Fruit fly (Drosophila melanogaster) whole organism, pupa: ENCODE measurements around the gene Rcd7.

Experiments
- CG10348 ChIP-seq: fragments of 200-800 bp; sonication (Bioruptor generic); IDR thresholded peaks from 2 replicates; pipeline ENCODE4 v1.3.6; 2022; ENCODE audit warnings: missing biosample characterization, missing genetic modification characterization
- CG12605 ChIP-seq: fragments of 200-800 bp; sonication (Bioruptor generic); IDR thresholded peaks from 2 replicates; pipeline ENCODE4 v1.3.6; 2022; ENCODE audit warnings: missing biosample characterization, missing genetic modification characterization
- CG14655 ChIP-seq: fragments of 200-800 bp; sonication (Bioruptor generic); optimal IDR thresholded peaks from 3 replicates; lab custom pipeline; 2017; ENCODE audit warnings: mild to moderate bottlenecking, missing biosample characterization, missing genetic modification reagents, missing genetic modification characterization
- CG17806 ChIP-seq: fragments of 200-800 bp; sonication (Bioruptor generic); optimal IDR thresholded peaks from 2 replicates; lab custom pipeline; 2018; ENCODE audit warnings: missing biosample characterization, mild to moderate bottlenecking, missing genetic modification characterization, moderate library complexity
- CG8159 ChIP-seq: fragments of 200-800 bp; sonication (Bioruptor generic); optimal IDR thresholded peaks from 3 replicates; lab custom pipeline; 2018; ENCODE audit warnings: missing biosample characterization, mild to moderate bottlenecking, missing genetic modification characterization, moderate library complexity
- EcR ChIP-seq: fragments of 200-800 bp; sonication (Bioruptor generic); optimal IDR thresholded peaks from 3 replicates; lab custom pipeline; 2019; ENCODE audit warnings: missing biosample characterization, missing genetic modification characterization, mild to moderate bottlenecking, moderate library complexity, missing genetic modification reagents
- Ets98B ChIP-seq: fragments of 200-800 bp; sonication (Bioruptor generic); IDR thresholded peaks from 2 replicates; pipeline ENCODE4 v1.3.6; 2022; ENCODE audit warnings: missing biosample characterization, missing genetic modification characterization
- Pif1A ChIP-seq: fragments of 200-800 bp; sonication (Bioruptor generic); optimal IDR thresholded peaks from 3 replicates; lab custom pipeline; 2016; ENCODE audit warnings: missing biosample characterization, missing genetic modification characterization
- Pif1B ChIP-seq: fragments of 200-800 bp; sonication (Bioruptor generic); optimal IDR thresholded peaks from 3 replicates; lab custom pipeline; 2016; ENCODE audit warnings: missing biosample characterization, missing genetic modification characterization
- fd96Ca ChIP-seq: fragments of 200-800 bp; sonication (Bioruptor generic); IDR thresholded peaks from 3 replicates; pipeline ENCODE4 v1.3.6; 2022; ENCODE audit warnings: missing biosample characterization, missing genetic modification characterization

DNA sequence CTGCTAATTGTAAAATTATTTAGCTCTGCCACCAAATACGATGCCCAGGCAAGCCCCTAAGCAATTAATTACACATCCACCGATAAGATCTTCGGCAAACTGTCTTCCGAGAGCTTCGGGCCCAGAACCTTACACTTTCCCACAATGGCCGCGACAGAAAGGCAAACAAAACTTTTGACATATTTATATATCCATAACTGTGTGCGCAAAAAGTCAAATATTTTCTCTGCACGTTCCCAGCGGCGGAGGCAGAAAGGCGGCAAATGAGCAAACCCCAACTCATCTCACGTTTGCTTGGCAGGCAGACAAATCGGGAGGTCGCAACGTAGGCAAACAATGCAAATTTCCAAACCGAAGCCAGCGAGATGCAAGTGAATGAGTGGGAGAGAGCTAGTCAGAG lies 14.3 kb downstream of the Rcd7 start:
- TF ChIP-seq EcR: no peak
- TF ChIP-seq CG17806 (tag; lab: Kevin White, UChicago): no peak
- TF ChIP-seq Pif1A (GFP tag; lab: Kevin White, UChicago): no peak
- no peak for TF ChIP-seq CG14655 (GFP tag; lab: Kevin White, UChicago)
- no peak for TF ChIP-seq Pif1B (GFP tag; lab: Kevin White, UChicago)
- TF ChIP-seq fd96Ca (GFP tag; lab: Robert Waterston, UW): no peak
- no peak for TF ChIP-seq Ets98B (GFP tag; lab: Robert Waterston, UW)
- TF ChIP-seq CG10348 (GFP tag; lab: Robert Waterston, UW): no peak
- no peak for TF ChIP-seq CG8159 (tag; lab: Kevin White, UChicago)
- TF ChIP-seq CG12605 (GFP tag; lab: Robert Waterston, UW): no peak
